Fruit fly (Drosophila melanogaster) Kc167 (cell line): ENCODE results near the gene CG42264.

Experiments used
- Myc ChIP-seq: fragments of >200 bp; optimal IDR thresholded peaks from 2 replicates; lab custom pipeline; 2017; ENCODE audit warnings: missing external identifiers
- Sin3A ChIP-seq: fragments of >200 bp; optimal IDR thresholded peaks from 2 replicates; lab custom pipeline; 2018; ENCODE audit warnings: missing external identifiers
- h ChIP-seq: fragments of >200 bp; optimal IDR thresholded peaks from 3 replicates; lab custom pipeline; 2018; ENCODE audit warnings: missing external identifiers
- insv ChIP-seq: fragments of >200 bp; optimal IDR thresholded peaks from 3 replicates; lab custom pipeline; 2018; ENCODE audit warnings: missing external identifiers
- psq ChIP-seq: fragments of >200 bp; optimal IDR thresholded peaks from 2 replicates; lab custom pipeline; 2017; ENCODE audit warnings: missing external identifiers
- ttk ChIP-seq: sonication (Bioruptor generic); optimal IDR thresholded peaks from 2 replicates; lab custom pipeline; 2017; ENCODE audit warnings: missing external identifiers

Gene CG42264

DNA sequence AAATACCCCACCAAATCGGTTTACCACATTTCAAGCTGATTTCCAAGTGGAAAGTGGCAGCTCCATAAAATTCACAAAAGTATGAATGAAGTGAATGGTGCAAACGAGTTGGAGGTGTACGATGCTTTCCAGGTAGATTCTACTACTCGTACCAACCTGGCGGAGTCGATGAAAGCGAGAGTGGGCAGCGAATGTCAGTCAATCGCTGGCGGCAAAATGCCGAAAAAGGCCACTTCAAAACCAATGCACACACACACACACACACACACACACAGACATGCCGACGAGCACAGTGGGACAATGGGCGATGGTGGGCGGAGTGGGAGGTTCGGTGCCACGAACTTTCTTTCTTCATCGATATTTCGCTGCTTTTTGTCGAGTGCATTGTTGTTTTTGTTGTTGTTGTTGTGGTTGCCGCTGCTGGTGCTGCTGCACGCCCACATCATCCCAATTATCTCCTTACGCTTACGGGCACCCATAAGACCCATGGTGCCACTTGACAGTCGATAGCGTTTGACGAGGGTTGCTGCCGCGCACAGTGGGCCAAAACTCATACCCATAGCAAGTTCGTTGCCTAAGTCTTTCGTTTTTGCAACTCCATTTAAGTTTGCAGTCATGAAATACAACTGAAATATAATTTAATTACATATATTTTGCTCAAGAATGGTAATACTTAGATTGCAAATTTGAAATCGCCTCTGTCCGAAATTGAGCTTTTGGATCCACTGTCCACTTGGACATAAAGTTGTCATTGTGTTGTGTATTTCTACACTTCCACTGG is 7.0 kb upstream of the CG42264 start:
- no peak for TF ChIP-seq psq (lab: Kevin White, UChicago)

- TF ChIP-seq Myc (lab: Kevin White, UChicago) (no peak), Sin3A (lab: Kevin White, UChicago) (no peak), insv (lab: Kevin White, UChicago) (no peak)
Observed at dm6 chrX:5781520-5781919, 5.1 kb upstream of the CG42264 start, which contains the start of gene CG3108. Gene CG3108 (minus strand): TSS chrX:5781620.

DNA sequence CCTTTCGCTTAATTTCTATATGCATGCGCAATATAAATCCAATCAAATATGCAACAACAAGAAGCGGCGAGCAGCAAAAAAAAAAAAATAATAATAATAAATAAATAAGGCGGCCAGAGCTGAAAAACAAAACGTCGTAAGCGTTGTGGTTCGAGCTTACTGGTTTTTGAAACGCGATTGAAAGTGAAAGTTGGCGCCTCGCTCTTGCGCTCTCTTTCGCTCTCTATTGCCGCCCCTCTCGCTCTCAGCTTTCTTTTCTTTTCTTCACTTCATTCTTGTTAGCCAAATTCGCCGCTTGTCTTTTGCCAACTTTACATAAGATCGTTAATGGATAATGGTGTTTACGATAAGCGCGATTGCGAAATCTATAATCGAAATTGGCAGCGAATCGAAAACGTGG is 4.0 kb downstream of the CG42264 start:
- TF ChIP-seq insv (lab: Kevin White, UChicago) (no peak), psq (lab: Kevin White, UChicago) (no peak), h (lab: Kevin White, UChicago) (no peak), Myc (lab: Kevin White, UChicago) (no peak)

- TF ChIP-seq h (lab: Kevin White, UChicago) (no peak), insv (lab: Kevin White, UChicago) (no peak), Myc (lab: Kevin White, UChicago) (no peak), Sin3A (lab: Kevin White, UChicago) (no peak), ttk (lab: Kevin White, UChicago) (no peak), psq (lab: Kevin White, UChicago) (no peak)
Observed at dm6 chrX:5770730-5771181, 5.7 kb downstream of the CG42264 start, which contains the start of gene CG3097. Gene CG3097 (minus strand): TSS chrX:5770780.

- no peak for TF ChIP-seq insv (lab: Kevin White, UChicago)
Observed at dm6 chrX:5768602-5769251, 7.7 kb downstream of the CG42264 start.

DNA sequence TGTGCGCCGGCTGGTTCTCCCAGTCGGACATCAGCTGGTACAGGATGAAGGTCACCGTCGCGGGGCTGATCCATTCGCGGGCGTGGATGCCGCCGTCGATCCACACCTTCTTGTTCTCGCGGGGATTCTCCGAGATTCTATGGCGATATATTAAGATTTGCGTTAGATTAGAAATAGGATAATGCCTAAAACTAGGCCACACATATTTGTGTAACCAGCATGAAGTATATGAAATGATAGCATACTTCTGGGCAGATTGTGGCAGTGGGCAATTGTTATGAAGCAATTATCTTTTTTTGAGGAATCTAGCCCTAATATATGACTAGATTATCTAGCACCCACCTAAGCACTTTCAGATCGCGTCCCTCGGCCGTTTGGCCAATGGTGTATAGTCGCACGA is 9.7 kb downstream of the CG42264 start:
- TF ChIP-seq psq (lab: Kevin White, UChicago) (no peak), ttk (lab: Kevin White, UChicago) (no peak), insv (lab: Kevin White, UChicago) (no peak), Sin3A (lab: Kevin White, UChicago) (no peak), Myc (lab: Kevin White, UChicago) (no peak), h (lab: Kevin White, UChicago) (no peak)

dm6 chrX:5764001-5764892 is 12.2 kb downstream of the CG42264 start, which contains the start of the genes MAPk-Ak2 and CG42699:
Gene MAPk-Ak2 (minus strand): TSS chrX:5764203.
Gene CG42699 (plus strand): TSS chrX:5764553.
- TF ChIP-seq Sin3A (lab: Kevin White, UChicago) = no peak
- no peak for TF ChIP-seq Myc (lab: Kevin White, UChicago)
- no peak for TF ChIP-seq ttk (lab: Kevin White, UChicago)
- TF ChIP-seq insv (lab: Kevin White, UChicago) = no peak
- TF ChIP-seq psq (lab: Kevin White, UChicago) = no peak
- no peak for TF ChIP-seq h (lab: Kevin White, UChicago)

dm6 chrX:5763443-5764000 is 12.9 kb downstream of the CG42264 start:
- no peak for TF ChIP-seq h (lab: Kevin White, UChicago)
- TF ChIP-seq insv (lab: Kevin White, UChicago) = no peak
- no peak for TF ChIP-seq Sin3A (lab: Kevin White, UChicago)
- TF ChIP-seq psq (lab: Kevin White, UChicago) = no peak
- no peak for TF ChIP-seq ttk (lab: Kevin White, UChicago)
- no peak for TF ChIP-seq Myc (lab: Kevin White, UChicago)

DNA sequence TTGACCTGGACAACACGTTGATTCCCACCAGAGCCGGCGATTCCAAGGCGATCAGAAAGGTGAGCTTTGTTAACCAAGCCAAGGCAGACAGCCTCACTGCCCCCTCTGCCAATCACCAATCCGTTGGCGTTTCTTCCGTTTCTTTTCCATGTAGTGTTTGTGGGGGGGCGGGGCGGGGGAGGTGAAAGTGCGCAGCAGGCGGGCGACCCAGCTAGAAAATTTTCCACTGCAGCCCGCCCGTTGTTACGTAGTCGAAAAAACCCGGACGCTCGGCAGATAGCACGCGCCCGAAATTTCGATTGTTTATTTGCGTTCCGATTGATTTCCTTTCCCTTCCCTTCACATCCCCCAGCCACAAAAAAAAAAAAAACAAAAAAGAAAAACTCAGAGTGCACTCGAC is 20.3 kb downstream of the CG42264 start:
- no peak for TF ChIP-seq Myc (lab: Kevin White, UChicago)

- TF ChIP-seq insv (lab: Kevin White, UChicago) (no peak), ttk (lab: Kevin White, UChicago) (no peak)
Observed at dm6 chrX:5754837-5755828, 21.3 kb downstream of the CG42264 start, which contains the start of the genes lin-52 and CG15771. Gene lin-52 (minus strand): TSS chrX:5754958. Gene CG15771 (plus strand): TSS chrX:5755574.
